Fruit fly (Drosophila melanogaster) whole organism, embryonic: Measurements from ENCODE around the gene Ykt6.

Experiments used
- Adf1 ChIP-seq: fragments of 200-800 bp; sonication (Bioruptor generic); IDR thresholded peaks from 2 replicates; pipeline ENCODE4 v1.3.6; 2022; ENCODE audit warnings: missing biosample characterization, missing genetic modification characterization
- CG11247 ChIP-seq: fragments of 200-800 bp; sonication (Bioruptor generic); IDR thresholded peaks from 2 replicates; pipeline ENCODE4 v1.3.6; 2022; ENCODE audit warnings: missing biosample characterization, missing genetic modification characterization
- CG13123 ChIP-seq: fragments of 200-800 bp; sonication (Bioruptor generic); optimal IDR thresholded peaks from 2 replicates; lab custom pipeline; 2016; ENCODE audit warnings: missing biosample characterization, missing genetic modification characterization
- CG14050 ChIP-seq: fragments of 200-800 bp; sonication (Bioruptor generic); IDR thresholded peaks from 3 replicates; pipeline ENCODE4 v1.3.6; 2022; ENCODE audit warnings: missing biosample characterization, missing genetic modification characterization
- CG15011 ChIP-seq: fragments of 200-800 bp; sonication (Bioruptor generic); optimal IDR thresholded peaks from 3 replicates; lab custom pipeline; 2018; ENCODE audit warnings: missing biosample characterization, mild to moderate bottlenecking, missing genetic modification characterization
- CG1647 ChIP-seq: fragments of 200-800 bp; sonication (Bioruptor generic); optimal IDR thresholded peaks from 3 replicates; lab custom pipeline; 2016; ENCODE audit warnings: missing biosample characterization, missing genetic modification characterization
- CG17568 ChIP-seq: fragments of 200-800 bp; sonication (Bioruptor generic); optimal IDR thresholded peaks from 2 replicates; lab custom pipeline; 2018; ENCODE audit warnings: missing biosample characterization, mild to moderate bottlenecking, missing genetic modification characterization, moderate library complexity
- CG2678 ChIP-seq: fragments of 200-800 bp; sonication (Bioruptor generic); optimal IDR thresholded peaks from 3 replicates; lab custom pipeline; 2019; ENCODE audit warnings: missing biosample characterization, mild to moderate bottlenecking, missing genetic modification characterization, moderate library complexity
- CG32767 ChIP-seq: fragments of 200-800 bp; sonication (Bioruptor generic); IDR thresholded peaks from 2 replicates; pipeline ENCODE4 v1.3.6; 2022; ENCODE audit warnings: missing biosample characterization, missing genetic modification characterization
- CG33557 ChIP-seq: fragments of 200-800 bp; sonication (Bioruptor generic); optimal IDR thresholded peaks from 2 replicates; lab custom pipeline; 2019; ENCODE audit warnings: missing biosample characterization, mild to moderate bottlenecking, missing genetic modification characterization, moderate library complexity
- CG4328 ChIP-seq: fragments of 200-800 bp; sonication (Bioruptor generic); optimal IDR thresholded peaks from 3 replicates; lab custom pipeline; 2017; ENCODE audit warnings: missing biosample characterization, missing genetic modification reagents, missing genetic modification characterization
- CG43689 ChIP-seq: fragments of 200-800 bp; sonication (Bioruptor generic); IDR thresholded peaks from 2 replicates; pipeline ENCODE4 v1.3.6; 2022; ENCODE audit warnings: missing biosample characterization, missing genetic modification characterization
- CG7556 ChIP-seq: fragments of 200-800 bp; sonication (Bioruptor generic); optimal IDR thresholded peaks from 2 replicates; lab custom pipeline; 2017; ENCODE audit warnings: missing biosample characterization, mild to moderate bottlenecking, missing genetic modification characterization
- CG7745 ChIP-seq: fragments of 200-800 bp; sonication (Bioruptor generic); optimal IDR thresholded peaks from 2 replicates; lab custom pipeline; 2018; ENCODE audit warnings: missing biosample characterization, mild to moderate bottlenecking, missing genetic modification characterization, moderate library complexity
- CG8765 ChIP-seq: fragments of 200-800 bp; sonication (Bioruptor generic); IDR thresholded peaks from 2 replicates; pipeline ENCODE4 v1.3.6; 2022; ENCODE audit warnings: missing biosample characterization, missing genetic modification characterization
- CG9215 ChIP-seq: fragments of 200-800 bp; sonication (Bioruptor generic); IDR thresholded peaks from 2 replicates; pipeline ENCODE4 v1.3.6; 2022; ENCODE audit warnings: missing biosample characterization, missing genetic modification characterization
- CkIIα-i1 ChIP-seq: fragments of 200-800 bp; sonication (Bioruptor generic); IDR thresholded peaks from 2 replicates; pipeline ENCODE4 v1.3.6; 2022; ENCODE audit warnings: missing biosample characterization, missing genetic modification characterization
- E2f2 ChIP-seq: fragments of 200-800 bp; sonication (Bioruptor generic); IDR thresholded peaks from 2 replicates; pipeline ENCODE4 v1.3.6; 2022; ENCODE audit warnings: missing biosample characterization, missing genetic modification characterization
- Ets65A ChIP-seq: fragments of 200-800 bp; sonication (Bioruptor generic); peaks from one replicate; lab custom pipeline; 2016; ENCODE audit warnings: missing biosample characterization, missing genetic modification characterization
- Gsc ChIP-seq: fragments of 200-800 bp; sonication (Bioruptor generic); IDR thresholded peaks from 2 replicates; pipeline ENCODE4 v1.3.6; 2022; ENCODE audit warnings: missing biosample characterization, missing genetic modification characterization
- Hmx ChIP-seq: fragments of 200-800 bp; sonication (Bioruptor generic); optimal IDR thresholded peaks from 2 replicates; lab custom pipeline; 2016; ENCODE audit warnings: missing biosample characterization, missing genetic modification characterization
- Meics ChIP-seq: fragments of 200-800 bp; sonication (Bioruptor generic); optimal IDR thresholded peaks from 2 replicates; lab custom pipeline; 2017; ENCODE audit warnings: missing biosample characterization, mild to moderate bottlenecking, missing genetic modification characterization
- Taf1 ChIP-seq: fragments of 200-800 bp; sonication (Bioruptor generic); IDR thresholded peaks from 2 replicates; pipeline ENCODE4 v1.3.6; 2022; ENCODE audit warnings: missing biosample characterization, missing genetic modification characterization
- abd-A ChIP-seq: fragments of 200-800 bp; sonication (Bioruptor generic); optimal IDR thresholded peaks from 3 replicates; lab custom pipeline; 2019; ENCODE audit warnings: missing biosample characterization, mild to moderate bottlenecking, missing genetic modification characterization, moderate library complexity
- ap ChIP-seq: fragments of 200-800 bp; sonication (Bioruptor generic); IDR thresholded peaks from 2 replicates; pipeline ENCODE4 v1.3.6; 2022; ENCODE audit warnings: missing biosample characterization, missing genetic modification characterization
- ara ChIP-seq: fragments of 200-800 bp; sonication (Bioruptor generic); IDR thresholded peaks from 2 replicates; pipeline ENCODE4 v1.3.6; 2022; ENCODE audit warnings: missing biosample characterization, missing genetic modification characterization
- bowl ChIP-seq: fragments of 200-800 bp; sonication (Bioruptor generic); IDR thresholded peaks from 2 replicates; pipeline ENCODE4 v1.3.6; 2022; ENCODE audit warnings: missing biosample characterization, missing genetic modification characterization
- bsh ChIP-seq, 2 experiments: fragments of 200-800 bp; sonication (Bioruptor generic); optimal IDR thresholded peaks; 2 replicates each; lab custom pipeline; 2017 to 2018; ENCODE audit warnings: mild to moderate bottlenecking in 2 of 2, missing biosample characterization in 2 of 2, missing genetic modification characterization in 2 of 2, moderate library complexity in 1 of 2
- chn ChIP-seq: fragments of 200-800 bp; sonication (Bioruptor generic); optimal IDR thresholded peaks from 2 replicates; lab custom pipeline; 2016; ENCODE audit warnings: missing biosample characterization, missing genetic modification characterization
- crol ChIP-seq: fragments of 200-800 bp; sonication (Bioruptor generic); IDR thresholded peaks from 2 replicates; pipeline ENCODE4 v1.3.6; 2022; ENCODE audit warnings: missing biosample characterization, missing genetic modification characterization
- da ChIP-seq: fragments of 200-800 bp; sonication (Bioruptor generic); optimal IDR thresholded peaks from 2 replicates; lab custom pipeline; 2016; ENCODE audit warnings: missing biosample characterization, missing genetic modification characterization
- dan ChIP-seq: fragments of 200-800 bp; sonication (Bioruptor generic); IDR thresholded peaks from 2 replicates; pipeline ENCODE4 v1.3.6; 2022; ENCODE audit warnings: missing biosample characterization, missing genetic modification characterization
- dpn ChIP-seq, 2 experiments: fragments of 200-800 bp; sonication (Bioruptor generic); optimal IDR thresholded peaks; 3 replicates each; lab custom pipeline; 2016; ENCODE audit warnings: missing biosample characterization in 2 of 2, missing genetic modification characterization in 2 of 2
- hth ChIP-seq: fragments of >200 bp; optimal IDR thresholded peaks from 2 replicates; lab custom pipeline; 2017; ENCODE audit warnings: inconsistent platforms
- insv ChIP-seq, 2 experiments: fragments of 200-800 bp; sonication (Bioruptor generic); optimal IDR thresholded peaks; 3 replicates each; lab custom pipeline; 2016 to 2018; ENCODE audit warnings: missing biosample characterization in 2 of 2, missing genetic modification characterization in 2 of 2
- kni ChIP-seq: fragments of 200-800 bp; sonication (Bioruptor generic); optimal IDR thresholded peaks from 3 replicates; lab custom pipeline; 2017; ENCODE audit warnings: mild to moderate bottlenecking, missing biosample characterization, missing genetic modification reagents, missing genetic modification characterization
- knrl ChIP-seq: fragments of 200-800 bp; sonication (Bioruptor generic); IDR thresholded peaks from 3 replicates; pipeline ENCODE4 v1.3.6; 2022; ENCODE audit warnings: missing biosample characterization, missing genetic modification characterization; ENCODE audit not compliant: partially characterized antibody
- luna ChIP-seq: fragments of 200-800 bp; sonication (Bioruptor generic); optimal IDR thresholded peaks from 2 replicates; lab custom pipeline; 2016; ENCODE audit warnings: missing biosample characterization, missing genetic modification characterization
- pho ChIP-seq: fragments of 200-800 bp; sonication (Bioruptor generic); optimal IDR thresholded peaks from 2 replicates; lab custom pipeline; 2016; ENCODE audit warnings: missing biosample characterization, missing genetic modification characterization
- schlank ChIP-seq: fragments of 200-800 bp; sonication (Bioruptor generic); optimal IDR thresholded peaks from 2 replicates; lab custom pipeline; 2018; ENCODE audit warnings: missing biosample characterization, mild to moderate bottlenecking, missing genetic modification characterization
- shn ChIP-seq: fragments of 200-800 bp; sonication (Bioruptor generic); optimal IDR thresholded peaks from 3 replicates; lab custom pipeline; 2016; ENCODE audit warnings: missing biosample characterization, missing genetic modification characterization
- slou ChIP-seq: fragments of 200-800 bp; sonication (Bioruptor generic); optimal IDR thresholded peaks from 3 replicates; lab custom pipeline; 2016; ENCODE audit warnings: missing biosample characterization, missing genetic modification characterization
- sqz ChIP-seq: fragments of 200-800 bp; sonication (Bioruptor generic); optimal IDR thresholded peaks from 3 replicates; lab custom pipeline; 2018; ENCODE audit warnings: missing biosample characterization, mild to moderate bottlenecking, missing genetic modification characterization
- ssp ChIP-seq: fragments of 200-800 bp; sonication (Bioruptor generic); IDR thresholded peaks from 2 replicates; pipeline ENCODE4 v1.3.6; 2022; ENCODE audit warnings: missing biosample characterization, missing genetic modification characterization
- sug ChIP-seq: fragments of 200-800 bp; optimal IDR thresholded peaks from 2 replicates; lab custom pipeline; 2019; ENCODE audit warnings: missing biosample characterization, mild to moderate bottlenecking, missing genetic modification characterization, moderate library complexity
- twi ChIP-seq: fragments of 200-800 bp; optimal IDR thresholded peaks from 2 replicates; lab custom pipeline; 2019; ENCODE audit warnings: missing biosample characterization, mild to moderate bottlenecking, missing genetic modification characterization, moderate library complexity
- unpg ChIP-seq: fragments of 200-800 bp; sonication (Bioruptor generic); optimal IDR thresholded peaks from 3 replicates; lab custom pipeline; 2018; ENCODE audit warnings: missing biosample characterization, mild to moderate bottlenecking, missing genetic modification characterization, moderate library complexity
- wek ChIP-seq: fragments of 200-800 bp; sonication (Bioruptor generic); optimal IDR thresholded peaks from 3 replicates; lab custom pipeline; 2018; ENCODE audit warnings: missing biosample characterization, mild to moderate bottlenecking, missing genetic modification characterization, moderate library complexity
- zfh2 ChIP-seq: fragments of 200-800 bp; sonication (Bioruptor generic); optimal IDR thresholded peaks from 2 replicates; lab custom pipeline; 2016; ENCODE audit warnings: missing biosample characterization, missing genetic modification characterization

Ykt6 gene

DNA sequence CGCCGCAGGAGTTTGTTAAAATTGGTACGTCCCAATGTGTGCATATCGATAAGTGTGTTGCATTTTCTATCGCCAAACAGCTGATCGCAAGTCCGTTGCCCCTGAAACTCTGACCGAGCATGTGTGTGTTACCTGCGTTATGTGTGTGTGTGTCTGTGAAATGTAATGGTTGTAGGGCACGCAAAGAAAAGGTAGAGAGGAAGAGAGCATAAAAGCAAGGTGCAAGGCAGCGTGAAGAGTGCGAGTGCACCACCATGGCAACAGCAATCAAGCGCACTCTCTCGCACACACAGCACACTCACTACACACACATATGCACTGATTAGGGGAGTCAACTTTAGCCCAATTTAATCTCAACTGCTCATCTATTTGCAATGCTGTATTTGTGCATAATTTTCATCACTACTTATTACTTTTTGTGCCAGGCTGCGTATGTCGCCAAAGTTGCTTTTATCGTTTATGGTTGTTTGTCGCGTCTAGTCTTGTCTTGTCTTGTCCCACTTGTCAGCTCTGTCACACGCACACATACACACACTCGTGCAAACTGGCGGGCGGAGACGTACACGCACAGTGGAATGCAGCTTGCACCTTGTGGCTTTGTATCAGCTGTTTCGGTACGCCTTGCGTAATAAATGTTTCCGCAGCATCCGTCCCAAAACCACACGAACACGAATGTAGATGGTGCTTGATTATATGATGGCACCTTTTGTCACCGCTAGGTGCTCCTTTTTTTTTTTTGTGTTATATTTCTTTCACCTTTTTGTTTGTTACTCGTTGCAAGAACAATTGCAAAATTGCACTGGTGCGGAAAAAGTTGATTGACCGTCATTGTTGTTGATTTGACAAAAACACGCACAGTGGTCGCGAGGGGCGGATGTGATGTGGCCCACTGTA, 17.6 kb downstream of the Ykt6 start (continued):
- TF ChIP-seq CG13123 (GFP tag; lab: Kevin White, UChicago), result peak; percentile 23
- TF ChIP-seq hth (lab: Kevin White, UChicago), result no peak
- TF ChIP-seq CG11247 (GFP tag; lab: Robert Waterston, UW), result no peak
- peak; percentile 56 for TF ChIP-seq twi
- no peak for TF ChIP-seq slou (GFP tag; lab: Kevin White, UChicago)
- peak; percentile 87 for TF ChIP-seq CG2678 (tag; lab: Kevin White, UChicago)
- peak; percentile 55 for TF ChIP-seq CG17568 (GFP tag; lab: Kevin White, UChicago)
- TF ChIP-seq pho (GFP tag; lab: Kevin White, UChicago), result peak; percentile 64
- peak; percentile 66 to 87 for TF ChIP-seq bsh (GFP tag; optimal IDR thresholded peaks at IDR 0.05; lab: Kevin White, UChicago)
- TF ChIP-seq CkIIα-i1 (GFP tag; lab: Robert Waterston, UW), result no peak
- TF ChIP-seq ssp (GFP tag; lab: Robert Waterston, UW), result peak; percentile 61
- TF ChIP-seq Hmx (GFP tag; lab: Kevin White, UChicago), result no peak
- TF ChIP-seq Meics (GFP tag; lab: Kevin White, UChicago), result peak; percentile 68
- TF ChIP-seq CG15011 (GFP tag; lab: Kevin White, UChicago), result peak; percentile 47
- no peak for TF ChIP-seq knrl (GFP tag; lab: Robert Waterston, UW)
- TF ChIP-seq Adf1 (GFP tag; lab: Robert Waterston, UW), result no peak
- TF ChIP-seq luna, result no peak
- TF ChIP-seq CG9215 (GFP tag; lab: Robert Waterston, UW), result peak; percentile 36; the same call in 1 of the 2 replicates
- peak; percentile 71 for TF ChIP-seq unpg
- peak; percentile 80 for TF ChIP-seq CG4328
- peak; percentile 47; the same call in 1 of the 2 replicates for TF ChIP-seq ara (GFP tag; lab: Robert Waterston, UW)
- peak; percentile 2 for TF ChIP-seq zfh2 (GFP tag; lab: Kevin White, UChicago)
- peak; percentile 82 for TF ChIP-seq sqz (GFP tag; lab: Kevin White, UChicago)
- TF ChIP-seq CG43689 (GFP tag; lab: Robert Waterston, UW), result no peak
- TF ChIP-seq CG7745 (tag; lab: Kevin White, UChicago), result no peak
- peak; percentile 88 for TF ChIP-seq da (GFP tag; lab: Kevin White, UChicago)
- peak; percentile 74 for TF ChIP-seq crol (GFP tag; lab: Robert Waterston, UW)
- no peak; the same call in 1 of the 2 replicates for TF ChIP-seq E2f2
- TF ChIP-seq CG33557 (GFP tag; lab: Kevin White, UChicago), result peak; percentile 84
- TF ChIP-seq bowl, result peak; percentile 31; the same call in 1 of the 2 replicates
- peak; percentile 12 for TF ChIP-seq wek (GFP tag; lab: Kevin White, UChicago)
- TF ChIP-seq CG8765 (GFP tag; lab: Robert Waterston, UW), result no peak
- peak; percentile 89 for TF ChIP-seq shn (GFP tag; lab: Kevin White, UChicago)
- peak; percentile 42 for TF ChIP-seq sug
- TF ChIP-seq dpn (GFP tag; optimal IDR thresholded peaks at IDR 0.05; lab: Kevin White, UChicago), result peak; percentile 73 to 77
- peak; percentile 98 for TF ChIP-seq Ets65A (GFP tag; lab: Kevin White, UChicago)
- TF ChIP-seq abd-A, result no peak
- TF ChIP-seq ap, result peak; percentile 47; the same call in 1 of the 2 replicates
- no peak for TF ChIP-seq Taf1 (GFP tag; lab: Robert Waterston, UW)
- TF ChIP-seq chn, result peak; percentile 82
- peak; percentile 16 for TF ChIP-seq CG1647
- no peak for TF ChIP-seq schlank
- peak; percentile 61 for TF ChIP-seq dan (GFP tag; lab: Robert Waterston, UW)
- peak; percentile 68; the same call in 1 of the 2 replicates for TF ChIP-seq CG32767
- peak; percentile 89 for TF ChIP-seq CG7556
- TF ChIP-seq Gsc (GFP tag; lab: Robert Waterston, UW), result no peak; the same call in none of the 2 replicates
- TF ChIP-seq insv (GFP tag; optimal IDR thresholded peaks at IDR 0.05; lab: Kevin White, UChicago), result peak; percentile 21 to 49
- peak; percentile 87 for TF ChIP-seq kni
- peak; percentile 38; the same call in 1 of the 3 replicates for TF ChIP-seq CG14050 (GFP tag; lab: Robert Waterston, UW)
